Worm (Caenorhabditis elegans): ENCODE results near the gene apb-1.

DNA sequence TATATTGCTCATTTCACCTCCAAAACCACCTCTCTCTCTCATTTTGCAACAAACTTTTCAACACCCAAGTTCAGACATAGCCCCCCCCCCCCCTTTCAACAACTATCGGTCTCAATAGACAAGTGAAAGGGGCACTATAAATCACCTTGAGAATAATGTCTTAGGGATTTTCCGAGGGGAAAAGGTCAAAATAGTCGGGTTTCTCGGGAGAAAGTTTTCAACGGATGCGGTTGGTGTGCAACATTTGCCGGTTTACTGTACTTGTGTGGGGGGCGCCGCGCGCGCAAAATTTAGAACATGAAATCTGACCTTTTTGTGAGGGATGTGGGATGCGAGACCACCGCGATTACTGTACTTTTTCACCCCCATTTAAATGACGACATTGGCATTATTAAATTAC lies 37.7 kb upstream of the apb-1 start:
- TF ChIP-seq R02D3.7 (tag; optimal IDR thresholded peaks at IDR 0.05) (no peak), nhr-237 (tag; optimal IDR thresholded peaks at IDR 0.05) (no peak), daf-12 (tag; optimal IDR thresholded peaks at IDR 0.05) (no peak), lin-13 (GFP tag; optimal IDR thresholded peaks at IDR 0.05) (no peak), mdl-1 (tag; optimal IDR thresholded peaks at IDR 0.05) (no peak), F10B5.3 (tag; optimal IDR thresholded peaks at IDR 0.05) (no peak), ZK337.2 (GFP tag; IDR thresholded peaks at IDR 0.05) (no peak), fkh-10 (GFP tag; optimal IDR thresholded peaks at IDR 0.05) (no peak), lin-15B (tag; optimal IDR thresholded peaks at IDR 0.05) (no peak), pha-4 (GFP tag; IDR thresholded peaks at IDR 0.05) (no peak), pha-4 (tag; optimal IDR thresholded peaks at IDR 0.05) (no peak), ceh-82 (tag; optimal IDR thresholded peaks at IDR 0.05) (no peak), nhr-77 (tag; optimal IDR thresholded peaks at IDR 0.05) (no peak), unc-39 (tag; optimal IDR thresholded peaks at IDR 0.05) (no peak)
